Fruit fly (Drosophila melanogaster) Kc167 (cell line): ENCODE measurements around the gene Acbp6.

ENCODE experiments used
- Myc ChIP-seq: fragments of >200 bp; optimal IDR thresholded peaks from 2 replicates; lab custom pipeline; 2017; ENCODE audit warnings: missing external identifiers
- h ChIP-seq: fragments of >200 bp; optimal IDR thresholded peaks from 3 replicates; lab custom pipeline; 2018; ENCODE audit warnings: missing external identifiers
- psq ChIP-seq: fragments of >200 bp; optimal IDR thresholded peaks from 2 replicates; lab custom pipeline; 2017; ENCODE audit warnings: missing external identifiers
- ttk ChIP-seq: sonication (Bioruptor generic); optimal IDR thresholded peaks from 2 replicates; lab custom pipeline; 2017; ENCODE audit warnings: missing external identifiers

DNA sequence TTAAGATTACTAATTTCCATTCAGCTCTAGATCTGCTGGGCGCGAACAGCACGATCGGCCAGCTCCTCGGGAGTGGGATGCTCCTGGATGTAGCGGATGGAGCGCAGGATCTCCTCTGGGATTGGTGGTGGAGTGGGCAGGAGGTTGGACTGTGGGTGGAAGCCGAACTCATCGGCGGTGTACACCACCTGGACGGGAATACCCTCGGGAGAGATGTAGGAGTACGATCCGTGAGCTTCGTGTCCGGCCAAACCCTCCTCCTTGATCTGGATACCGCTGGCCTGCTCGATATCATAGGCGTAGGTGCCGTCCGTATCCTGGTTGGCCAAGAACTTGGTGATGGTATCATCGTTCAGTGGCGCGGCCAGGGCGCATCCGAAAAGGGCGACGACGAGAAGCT lies 42.6 kb upstream of the Acbp6 start:
- TF ChIP-seq psq, result no peak
- TF ChIP-seq ttk (lab: Kevin White, UChicago), result no peak
- TF ChIP-seq Myc (lab: Kevin White, UChicago), result no peak
- TF ChIP-seq h, result no peak
